Worm (Caenorhabditis elegans) whole organism, young adult: ENCODE data around the gene gpx-7.

Experiments
- B0019.2 ChIP-seq: fragments of 200-800 bp; sonication (Bioruptor generic); conservative IDR thresholded peaks from 2 replicates; pipeline ENCODE4 v1.3.6; 2022; ENCODE audit warnings: missing genetic modification reagents, missing genetic modification characterization, missing compliant biosample characterization
- B0336.3 ChIP-seq: fragments of 200-800 bp; sonication (Bioruptor generic); IDR thresholded peaks from 2 replicates; pipeline ENCODE4 v1.3.6; 2022; ENCODE audit warnings: missing genetic modification characterization, missing compliant biosample characterization
- C06A6.2 ChIP-seq: fragments of 200-800 bp; sonication (Bioruptor generic); conservative IDR thresholded peaks from 2 replicates; pipeline ENCODE4 v1.3.6; 2022; ENCODE audit warnings: missing genetic modification characterization, missing compliant biosample characterization
- F33H1.4 ChIP-seq: fragments of 200-800 bp; sonication (Bioruptor generic); IDR thresholded peaks from 2 replicates; pipeline ENCODE4 v1.3.6; 2022; ENCODE audit warnings: missing genetic modification reagents, missing genetic modification characterization, missing compliant biosample characterization
- F39B2.1 ChIP-seq: fragments of 200-800 bp; sonication (Bioruptor generic); IDR thresholded peaks from 2 replicates; pipeline ENCODE4 v1.3.6; 2022; ENCODE audit warnings: missing genetic modification reagents, missing genetic modification characterization, missing compliant biosample characterization
- F49E8.2 ChIP-seq: sonication (generic microtip); optimal IDR thresholded peaks from 3 replicates; lab custom pipeline; 2017; ENCODE audit warnings: missing genetic modification characterization, mild to moderate bottlenecking, missing compliant biosample characterization, antibody characterized with exemption, moderate library complexity; ENCODE audit not compliant: insufficient read depth
- F55B11.4 ChIP-seq: sonication (generic microtip); optimal IDR thresholded peaks from 2 replicates; lab custom pipeline; 2016; ENCODE audit warnings: missing compliant biosample characterization, missing genetic modification characterization, borderline replicate concordance; ENCODE audit not compliant: insufficient read depth
- F57A8.1 ChIP-seq: fragments of 200-800 bp; sonication (Bioruptor generic); optimal IDR thresholded peaks from 2 replicates; lab custom pipeline; 2018; ENCODE audit warnings: mild to moderate bottlenecking, missing genetic modification characterization, moderate library complexity, missing compliant biosample characterization
- K12H6.12 ChIP-seq: fragments of 200-800 bp; sonication (Bioruptor generic); optimal IDR thresholded peaks from 2 replicates; lab custom pipeline; 2018; ENCODE audit warnings: mild to moderate bottlenecking, missing genetic modification characterization, missing compliant biosample characterization
- Y53G8AR.9 ChIP-seq: fragments of 200-800 bp; sonication (Bioruptor generic); conservative IDR thresholded peaks from 2 replicates; pipeline ENCODE4 v1.3.6; 2022; ENCODE audit warnings: missing genetic modification reagents, missing genetic modification characterization, missing compliant biosample characterization
- ama-1 ChIP-seq, 3 experiments: fragments of 150-350 bp in 1 of 3; sonication (generic microtip) in 2 of 3; optimal IDR thresholded peaks; 2 replicates each; lab custom pipeline; 2014 to 2018; ENCODE audit warnings: missing biosample characterization in 2 of 3, missing genetic modification characterization in 2 of 3, missing genetic modification reagents in 2 of 3
- attf-5 ChIP-seq: fragments of 200-800 bp; sonication (Bioruptor generic); optimal IDR thresholded peaks from 2 replicates; lab custom pipeline; 2018; ENCODE audit warnings: mild to moderate bottlenecking, missing genetic modification characterization, missing compliant biosample characterization
- ccch-3 ChIP-seq: fragments of 200-800 bp; sonication (Bioruptor generic); optimal IDR thresholded peaks from 2 replicates; lab custom pipeline; 2018; ENCODE audit warnings: mild to moderate bottlenecking, missing genetic modification characterization, missing compliant biosample characterization
- cebp-1 ChIP-seq, 2 experiments: fragments of 200-800 bp in 1 of 2; sonication (Bioruptor generic) in 1 of 2; sonication (generic microtip) in 1 of 2; IDR thresholded peaks in 1 of 2; optimal IDR thresholded peaks in 1 of 2; 2 replicates each; pipeline versions ENCODE4 v1.3.6 to Lab custom; 2017 to 2022; ENCODE audit warnings: missing compliant biosample characterization in 2 of 2, missing genetic modification characterization in 2 of 2, mild to moderate bottlenecking in 1 of 2, missing genetic modification reagents in 1 of 2, moderate library complexity in 1 of 2
- chd-7 ChIP-seq: sonication (generic microtip); optimal IDR thresholded peaks from 2 replicates; lab custom pipeline; 2016; ENCODE audit warnings: mild to moderate bottlenecking, missing genetic modification characterization, moderate library complexity, missing compliant biosample characterization
- die-1 ChIP-seq: sonication (generic microtip); optimal IDR thresholded peaks from 2 replicates; lab custom pipeline; 2016; ENCODE audit warnings: missing genotype, mild to moderate bottlenecking, missing genetic modification characterization, missing compliant biosample characterization
- dpl-1 ChIP-seq: fragments of 150-350 bp; optimal IDR thresholded peaks from 2 replicates; lab custom pipeline; 2014; ENCODE audit warnings: missing biosample characterization, missing genetic modification reagents, missing genetic modification characterization
- efl-1 ChIP-seq: fragments of 150-350 bp; optimal IDR thresholded peaks from 2 replicates; lab custom pipeline; 2014; ENCODE audit warnings: missing biosample characterization, missing genetic modification reagents, missing genetic modification characterization
- egrh-3 ChIP-seq: fragments of 200-800 bp; sonication (Bioruptor generic); IDR thresholded peaks from 2 replicates; pipeline ENCODE4 v1.3.6; 2022; ENCODE audit warnings: missing genetic modification reagents, missing genetic modification characterization, missing compliant biosample characterization
- gei-17 ChIP-seq: fragments of 200-800 bp; sonication (Bioruptor generic); optimal IDR thresholded peaks from 2 replicates; lab custom pipeline; 2018; ENCODE audit warnings: mild to moderate bottlenecking, missing genetic modification characterization, missing compliant biosample characterization
- hmg-1.2 ChIP-seq: fragments of 200-800 bp; sonication (Bioruptor generic); IDR thresholded peaks from 2 replicates; pipeline ENCODE4 v1.3.6; 2022; ENCODE audit warnings: missing genetic modification reagents, missing genetic modification characterization, missing compliant biosample characterization
- let-526 ChIP-seq: fragments of 200-800 bp; sonication (Bioruptor generic); IDR thresholded peaks from 2 replicates; pipeline ENCODE4 v1.3.6; 2022; ENCODE audit warnings: missing genetic modification reagents, missing genetic modification characterization, missing compliant biosample characterization
- lin-40 ChIP-seq: sonication (generic microtip); optimal IDR thresholded peaks from 2 replicates; lab custom pipeline; 2016; ENCODE audit warnings: missing genetic modification characterization, mild to moderate bottlenecking, missing compliant biosample characterization, missing genotype, missing genetic modification reagents
- lin-54 ChIP-seq: fragments of 200-800 bp; sonication (Bioruptor generic); optimal IDR thresholded peaks from 2 replicates; lab custom pipeline; 2018; ENCODE audit warnings: mild to moderate bottlenecking, missing genetic modification characterization, missing compliant biosample characterization
- madf-6 ChIP-seq: fragments of 200-800 bp; sonication (Bioruptor generic); IDR thresholded peaks from 2 replicates; pipeline ENCODE4 v1.3.6; 2022; ENCODE audit warnings: missing genetic modification reagents, missing genetic modification characterization, missing compliant biosample characterization
- nfya-2 ChIP-seq: fragments of 200-800 bp; sonication (Bioruptor generic); IDR thresholded peaks from 2 replicates; pipeline ENCODE4 v1.3.6; 2022; ENCODE audit warnings: missing genetic modification reagents, missing genetic modification characterization, missing compliant biosample characterization
- nfyb-1 ChIP-seq: fragments of 200-800 bp; sonication (Bioruptor generic); IDR thresholded peaks from 2 replicates; pipeline ENCODE4 v1.3.6; 2022; ENCODE audit warnings: missing genetic modification reagents, missing genetic modification characterization, missing compliant biosample characterization
- nhr-179 ChIP-seq: sonication (generic microtip); optimal IDR thresholded peaks from 2 replicates; lab custom pipeline; 2016; ENCODE audit warnings: mild to moderate bottlenecking, missing genetic modification characterization, missing compliant biosample characterization
- nhr-80 ChIP-seq: sonication (generic microtip); optimal IDR thresholded peaks from 2 replicates; lab custom pipeline; 2016; ENCODE audit warnings: missing genetic modification characterization, missing compliant biosample characterization
- pha-4 ChIP-seq: fragments of 150-350 bp; sonication (generic microtip); optimal IDR thresholded peaks from 2 replicates; lab custom pipeline; 2014; ENCODE audit warnings: missing biosample characterization, missing genetic modification reagents, missing genetic modification characterization
- somi-1 ChIP-seq: fragments of 200-800 bp; sonication (Bioruptor generic); optimal IDR thresholded peaks from 2 replicates; lab custom pipeline; 2018; ENCODE audit warnings: mild to moderate bottlenecking, missing genetic modification characterization, missing compliant biosample characterization
- tbp1 ChIP-seq: fragments of 200-800 bp; sonication (Bioruptor generic); optimal IDR thresholded peaks from 2 replicates; lab custom pipeline; 2018; ENCODE audit warnings: mild to moderate bottlenecking, missing genetic modification characterization, missing compliant biosample characterization
- ztf-26 ChIP-seq: sonication (generic microtip); optimal IDR thresholded peaks from 2 replicates; lab custom pipeline; 2017; ENCODE audit warnings: missing genetic modification characterization, missing compliant biosample characterization

The gpx-7 gene

ce11 chrX:7810991-7811390 is 11.4 kb upstream of the gpx-7 start:
- TF ChIP-seq egrh-3 (GFP tag; lab: Robert Waterston, UW) (no peak), die-1 (no peak), Y53G8AR.9 (GFP tag; lab: Robert Waterston, UW) (no peak), gei-17 (GFP tag; lab: Kevin White, UChicago) (no peak), nfya-2 (no peak), F39B2.1 (GFP tag; lab: Robert Waterston, UW) (no peak), B0019.2 (GFP tag; lab: Robert Waterston, UW) (no peak), B0336.3 (GFP tag; lab: Robert Waterston, UW) (no peak), lin-54 (no peak), ama-1 (optimal IDR thresholded peaks at IDR 0.05; lab: Kevin White, UChicago) (no peak), ama-1 (GFP tag; optimal IDR thresholded peaks at IDR 0.05; lab: Kevin White, UChicago) (no peak), nhr-179 (tag; lab: Kevin White, UChicago) (no peak), efl-1 (GFP tag; lab: Kevin White, UChicago) (no peak), pha-4 (tag; lab: Kevin White, UChicago) (no peak), F49E8.2 (tag; lab: Kevin White, UChicago) (no peak), C06A6.2 (no peak), nfyb-1 (GFP tag; lab: Robert Waterston, UW) (no peak), ccch-3 (GFP tag; lab: Kevin White, UChicago) (no peak)

- TF ChIP-seq lin-40 (tag; lab: Kevin White, UChicago) (peak; percentile 8), nhr-80 (tag; lab: Kevin White, UChicago) (peak; percentile 33), K12H6.12 (peak; percentile 10), ztf-26 (tag; lab: Kevin White, UChicago) (peak; percentile 3), let-526 (GFP tag; lab: Robert Waterston, UW) (0 out of 2 replicates have a peak, but pooled peaks have one; percentile 32), hmg-1.2 (GFP tag; lab: Robert Waterston, UW) (peak; percentile 15; the same call in 1 of the 2 replicates), dpl-1 (GFP tag; lab: Kevin White, UChicago) (no peak), madf-6 (GFP tag; lab: Robert Waterston, UW) (no peak), chd-7 (tag; lab: Kevin White, UChicago) (no peak), cebp-1 (GFP tag; IDR thresholded peaks at IDR 0.05; lab: Robert Waterston, UW) (no peak; the same call in 1 of the 2 replicates), cebp-1 (tag; optimal IDR thresholded peaks at IDR 0.05; lab: Kevin White, UChicago) (peak; percentile 87), attf-5 (GFP tag; lab: Kevin White, UChicago) (peak; percentile 48), somi-1 (GFP tag; lab: Kevin White, UChicago) (peak; percentile 4), F55B11.4 (no peak)
- TF ChIP-seq, all 124 proteins: peak for 9
These were observed 10.0 kb upstream of the gpx-7 start for ce11 chrX:7809352-7810196.

ce11 chrX:7808388-7808787 is 8.8 kb upstream of the gpx-7 start:
- TF ChIP-seq F57A8.1 (GFP tag; lab: Kevin White, UChicago) (no peak), B0336.3 (GFP tag; lab: Robert Waterston, UW) (no peak), tbp1 (GFP tag; lab: Kevin White, UChicago) (no peak), F33H1.4 (GFP tag; lab: Robert Waterston, UW) (no peak)
